Fruit fly (Drosophila melanogaster): Measurements from ENCODE around the gene CG32022.

The CG32022 gene

dm6 chr3L:8767876-8768275, 46.8 kb upstream of the CG32022 start (continued):
- TF ChIP-seq Fer3 (tag; optimal IDR thresholded peaks at IDR 0.05) (peak; percentile 35), CG11456 (GFP tag; IDR thresholded peaks at IDR 0.05) (no peak), Usf (GFP tag; optimal IDR thresholded peaks at IDR 0.05) (peak; percentile 27), ara (GFP tag; IDR thresholded peaks at IDR 0.05) (no peak), twi (tag; optimal IDR thresholded peaks at IDR 0.05) (no peak), ind (GFP tag; optimal IDR thresholded peaks at IDR 0.05) (peak; percentile 37), gro (GFP tag; optimal IDR thresholded peaks at IDR 0.05) (no peak), Pdp1 (GFP tag; optimal IDR thresholded peaks at IDR 0.05) (peak; percentile 34 to 37), Trl (optimal IDR thresholded peaks at IDR 0.05) (no peak), Trl (GFP tag; optimal IDR thresholded peaks at IDR 0.05) (no peak), Xbp1 (GFP tag; optimal IDR thresholded peaks at IDR 0.05) (peak; percentile 54), pho (GFP tag; optimal IDR thresholded peaks at IDR 0.05) (peak; percentile 42), Dbx (GFP tag; IDR thresholded peaks at IDR 0.05) (peak; percentile 34; the same call in 1 of the 3 replicates), Ada2b (GFP tag; IDR thresholded peaks at IDR 0.05) (peak; percentile 14; the same call in 1 of the 2 replicates), gcm (GFP tag; optimal IDR thresholded peaks at IDR 0.05) (no peak), CG11504 (tag; optimal IDR thresholded peaks at IDR 0.05) (peak; percentile 64), onecut (GFP tag; IDR thresholded peaks at IDR 0.05) (no peak), Sox102F (GFP tag; optimal IDR thresholded peaks at IDR 0.05) (peak; percentile 21), lov (optimal IDR thresholded peaks at IDR 0.05) (no peak), lov (GFP tag; IDR thresholded peaks at IDR 0.05) (no peak), CG3847 (GFP tag; IDR thresholded peaks at IDR 0.05) (peak; percentile 59), CG7928 (GFP tag; optimal IDR thresholded peaks at IDR 0.05) (no peak), gcm2 (GFP tag; optimal IDR thresholded peaks at IDR 0.05) (no peak), CG1529 (GFP tag; optimal IDR thresholded peaks at IDR 0.05) (no peak), CG14860 (GFP tag; IDR thresholded peaks at IDR 0.05; ENCODE audit: partially characterized antibody) (no peak), CG12659 (GFP tag; optimal IDR thresholded peaks at IDR 0.05) (peak; percentile 58), CG14050 (GFP tag; IDR thresholded peaks at IDR 0.05) (no peak), CG14710 (tag; optimal IDR thresholded peaks at IDR 0.05) (no peak), lilli (GFP tag; optimal IDR thresholded peaks at IDR 0.05) (peak; percentile 68), CG6683 (GFP tag; optimal IDR thresholded peaks at IDR 0.05) (no peak), fu2 (GFP tag; optimal IDR thresholded peaks at IDR 0.05) (peak; percentile 46), CG2120 (GFP tag; optimal IDR thresholded peaks at IDR 0.05) (peak; percentile 81), HmgZ (tag; optimal IDR thresholded peaks at IDR 0.05) (peak; percentile 56), CG13775 (GFP tag; optimal IDR thresholded peaks at IDR 0.05) (peak; percentile 50), CG11247 (GFP tag; IDR thresholded peaks at IDR 0.05) (no peak), row (GFP tag; IDR thresholded peaks at IDR 0.05) (peak; percentile 70), sd (tag; optimal IDR thresholded peaks at IDR 0.05) (no peak), jigr1 (GFP tag; IDR thresholded peaks at IDR 0.05) (0 out of 3 replicates have a peak, but pooled peaks have one; percentile 39), tin (GFP tag; optimal IDR thresholded peaks at IDR 0.05) (peak; percentile 14), HLH54F (GFP tag; optimal IDR thresholded peaks at IDR 0.05) (peak; percentile 28), sug (tag; optimal IDR thresholded peaks at IDR 0.05) (no peak), ERR (GFP tag; optimal IDR thresholded peaks at IDR 0.05) (no peak), Fer1 (GFP tag; optimal IDR thresholded peaks at IDR 0.05) (peak; percentile 48), nom (GFP tag; optimal IDR thresholded peaks at IDR 0.05) (peak; percentile 2), Dad (GFP tag; optimal IDR thresholded peaks at IDR 0.05) (peak; percentile 11), CG3726 (GFP tag; IDR thresholded peaks at IDR 0.05) (no peak), CG7357 (GFP tag; IDR thresholded peaks at IDR 0.05) (0 out of 3 replicates have a peak, but pooled peaks have one; percentile 15), caup (GFP tag; optimal IDR thresholded peaks at IDR 0.05; ENCODE audit: severe bottlenecking) (peak; percentile 37), wek (GFP tag; optimal IDR thresholded peaks at IDR 0.05) (no peak), CG17802 (tag; optimal IDR thresholded peaks at IDR 0.05) (no peak), Jarid2 (GFP tag; optimal IDR thresholded peaks at IDR 0.05) (no peak), CG6765 (GFP tag; optimal IDR thresholded peaks at IDR 0.05) (peak; percentile 42)
